Worm (Caenorhabditis elegans) whole organism, mixed stage, embryonic: ENCODE measurements around the gene fbxc-53.

Experiments
- M03D4.4 ChIP-seq: sonication (generic microtip); optimal IDR thresholded peaks from 2 replicates; lab custom pipeline; 2017; ENCODE audit warnings: mild to moderate bottlenecking, missing genetic modification characterization, missing compliant biosample characterization
- bed-3 ChIP-seq: fragments of 200-800 bp; sonication (Bioruptor generic); optimal IDR thresholded peaks from 3 replicates; lab custom pipeline; 2018; ENCODE audit warnings: mild to moderate bottlenecking, missing genetic modification characterization, moderate library complexity, missing compliant biosample characterization
- blmp-1 ChIP-seq: fragments of 150-350 bp; optimal IDR thresholded peaks from 2 replicates; lab custom pipeline; 2014; ENCODE audit warnings: missing biosample characterization, missing genetic modification characterization
- ceh-39 ChIP-seq: fragments of 150-350 bp; optimal IDR thresholded peaks from 2 replicates; lab custom pipeline; 2014; ENCODE audit warnings: missing biosample characterization, missing genetic modification characterization
- ceh-43 ChIP-seq: fragments of 200-800 bp; sonication (Bioruptor generic); optimal IDR thresholded peaks from 2 replicates; lab custom pipeline; 2018; ENCODE audit warnings: mild to moderate bottlenecking, missing genetic modification characterization, moderate library complexity, missing compliant biosample characterization
- ceh-83 ChIP-seq: fragments of 200-800 bp; sonication (Bioruptor generic); optimal IDR thresholded peaks from 2 replicates; lab custom pipeline; 2018; ENCODE audit warnings: mild to moderate bottlenecking, missing genetic modification characterization, missing compliant biosample characterization
- ces-1 ChIP-seq: fragments of 150-350 bp; optimal IDR thresholded peaks from 2 replicates; lab custom pipeline; 2014; ENCODE audit warnings: missing biosample characterization, missing genetic modification reagents, missing genetic modification characterization
- cnd-1 ChIP-seq: fragments of 200-800 bp; sonication (Bioruptor generic); optimal IDR thresholded peaks from 2 replicates; lab custom pipeline; 2018; ENCODE audit warnings: mild to moderate bottlenecking, missing genetic modification characterization, missing compliant biosample characterization
- elt-1 ChIP-seq: sonication (generic microtip); optimal IDR thresholded peaks from 2 replicates; lab custom pipeline; 2017; ENCODE audit warnings: missing genetic modification characterization, mild to moderate bottlenecking, missing compliant biosample characterization, antibody characterized with exemption, moderate library complexity, borderline replicate concordance; ENCODE audit not compliant: insufficient read depth
- elt-3 ChIP-seq: fragments of 150-350 bp; optimal IDR thresholded peaks from 2 replicates; lab custom pipeline; 2014; ENCODE audit warnings: missing biosample characterization, missing genetic modification characterization
- flh-1 ChIP-seq: fragments of 200-800 bp; sonication (Bioruptor generic); optimal IDR thresholded peaks from 2 replicates; lab custom pipeline; 2018; ENCODE audit warnings: mild to moderate bottlenecking, missing genetic modification characterization, moderate library complexity, missing compliant biosample characterization
- ham-2 ChIP-seq: fragments of 200-800 bp; sonication (Bioruptor generic); optimal IDR thresholded peaks from 2 replicates; lab custom pipeline; 2018; ENCODE audit warnings: mild to moderate bottlenecking, missing genetic modification characterization, missing compliant biosample characterization
- lin-13 ChIP-seq: fragments of 150-350 bp; optimal IDR thresholded peaks from 2 replicates; lab custom pipeline; 2014; ENCODE audit warnings: missing biosample characterization, missing genetic modification characterization
- lin-32 ChIP-seq: fragments of 200-800 bp; sonication (Bioruptor generic); optimal IDR thresholded peaks from 2 replicates; lab custom pipeline; 2018; ENCODE audit warnings: mild to moderate bottlenecking, missing genetic modification characterization, missing compliant biosample characterization
- lsy-2 ChIP-seq: fragments of 150-350 bp; optimal IDR thresholded peaks from 2 replicates; lab custom pipeline; 2014; ENCODE audit warnings: missing biosample characterization, missing genetic modification characterization
- mab-5 ChIP-seq: fragments of 150-350 bp; optimal IDR thresholded peaks from 2 replicates; lab custom pipeline; 2014; ENCODE audit warnings: missing biosample characterization, missing genetic modification characterization
- mep-1 ChIP-seq: fragments of 150-350 bp; optimal IDR thresholded peaks from 2 replicates; lab custom pipeline; 2017; ENCODE audit warnings: missing biosample characterization, missing genetic modification reagents, missing genetic modification characterization, inconsistent platforms
- mls-2 ChIP-seq: sonication (generic microtip); optimal IDR thresholded peaks from 2 replicates; lab custom pipeline; 2016; ENCODE audit warnings: mild to moderate bottlenecking, missing genetic modification characterization, moderate library complexity, missing compliant biosample characterization
- nhr-2 ChIP-seq: fragments of 150-350 bp; optimal IDR thresholded peaks from 2 replicates; lab custom pipeline; 2014; ENCODE audit warnings: missing biosample characterization, missing genetic modification characterization
- nhr-237 ChIP-seq: fragments of 150-350 bp; optimal IDR thresholded peaks from 2 replicates; lab custom pipeline; 2014; ENCODE audit warnings: missing biosample characterization, missing genetic modification characterization
- nhr-28 ChIP-seq: fragments of 150-350 bp; optimal IDR thresholded peaks from 2 replicates; lab custom pipeline; 2014; ENCODE audit warnings: missing biosample characterization, missing genetic modification characterization
- nhr-76 ChIP-seq: sonication (generic microtip); optimal IDR thresholded peaks from 2 replicates; lab custom pipeline; 2017; ENCODE audit warnings: missing biosample characterization, missing genetic modification characterization
- sem-2 ChIP-seq: fragments of 200-800 bp; sonication (Bioruptor generic); optimal IDR thresholded peaks from 2 replicates; lab custom pipeline; 2018; ENCODE audit warnings: mild to moderate bottlenecking, missing genetic modification characterization, missing compliant biosample characterization
- sptf-1 ChIP-seq: sonication (generic microtip); optimal IDR thresholded peaks from 2 replicates; lab custom pipeline; 2017; ENCODE audit warnings: mild to moderate bottlenecking, missing genetic modification characterization, moderate library complexity, missing compliant biosample characterization
- tbx-8 ChIP-seq: fragments of 200-800 bp; sonication (Bioruptor generic); optimal IDR thresholded peaks from 2 replicates; lab custom pipeline; 2018; ENCODE audit warnings: mild to moderate bottlenecking, missing genetic modification characterization, moderate library complexity, missing compliant biosample characterization
- unc-39 ChIP-seq: fragments of 150-350 bp; optimal IDR thresholded peaks from 2 replicates; lab custom pipeline; 2014; ENCODE audit warnings: missing biosample characterization, missing genetic modification characterization
- zip-8 ChIP-seq: fragments of 150-350 bp; optimal IDR thresholded peaks from 2 replicates; lab custom pipeline; 2014; ENCODE audit warnings: missing biosample characterization, missing genetic modification characterization

fbxc-53 gene

DNA sequence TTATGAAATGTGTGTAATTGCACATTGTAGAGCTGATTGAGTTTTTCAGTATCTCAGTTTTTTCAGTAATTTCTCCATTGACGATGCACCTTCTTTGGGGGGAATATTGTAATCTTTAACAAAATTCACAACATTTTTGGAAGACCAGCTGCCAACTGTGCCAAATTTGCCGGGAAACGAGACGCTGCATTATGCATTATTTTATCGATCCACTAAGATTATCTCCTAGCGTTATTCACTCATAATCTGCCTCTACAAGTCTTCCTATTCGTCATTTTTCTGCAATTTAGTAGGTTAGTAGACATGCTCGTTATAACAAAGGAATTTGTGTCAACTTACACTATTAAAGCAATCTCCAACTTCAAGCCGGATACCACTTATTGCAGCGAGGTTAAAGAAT lies 20.6 kb downstream of the fbxc-53 start, which contains the start of the genes sdz-12 and bath-31:
TSS of gene sdz-12 (minus strand) at position 101 of the 400 bp plus-strand sequence.
TSS of gene bath-31 (plus strand) at position 251 of the 400 bp plus-strand sequence.
- TF ChIP-seq ceh-43 (GFP tag; lab: Kevin White, UChicago) (no peak), mep-1 (tag; lab: Kevin White, UChicago) (no peak), nhr-28 (tag; lab: Kevin White, UChicago) (no peak), nhr-237 (no peak), zip-8 (tag; lab: Kevin White, UChicago) (no peak), nhr-76 (no peak), lsy-2 (no peak), elt-3 (tag; lab: Kevin White, UChicago) (no peak), tbx-8 (GFP tag; lab: Kevin White, UChicago) (no peak), ceh-83 (no peak), flh-1 (GFP tag; lab: Kevin White, UChicago) (no peak), cnd-1 (tag; lab: Kevin White, UChicago) (no peak), mab-5 (no peak), unc-39 (tag; lab: Kevin White, UChicago) (no peak)

DNA sequence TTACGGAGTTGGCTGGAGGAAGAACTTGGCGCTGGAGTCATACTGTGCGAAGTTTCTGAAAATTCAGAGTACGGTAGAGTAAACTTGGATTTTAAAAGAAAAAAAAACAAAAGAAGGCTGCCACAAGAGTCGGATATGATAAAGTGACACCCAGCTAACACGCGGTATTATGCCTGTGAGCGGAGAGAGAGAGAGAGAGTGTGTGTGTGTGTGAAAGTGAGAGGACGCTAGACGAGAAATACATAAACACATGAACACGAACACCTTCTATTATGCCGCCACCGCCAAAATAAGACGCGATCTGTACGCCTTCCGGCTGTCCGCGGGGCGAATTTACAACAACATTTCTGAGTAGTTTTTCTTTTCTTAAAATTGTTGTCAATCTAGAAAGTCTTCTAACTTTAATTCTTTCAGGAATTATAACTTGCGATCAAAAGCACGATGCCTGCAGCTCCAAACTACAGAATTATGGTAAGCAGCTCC lies 25.8 kb downstream of the fbxc-53 start, which contains the start of gene F12E12.6:
TSS of gene F12E12.6 (minus strand) at position 51 of the 483 bp plus-strand sequence.
- no peak for TF ChIP-seq elt-1 (tag; lab: Kevin White, UChicago)
- no peak for TF ChIP-seq mls-2 (tag; lab: Kevin White, UChicago)
- TF ChIP-seq elt-3 (tag; lab: Kevin White, UChicago): no peak
- TF ChIP-seq sptf-1: no peak
- TF ChIP-seq nhr-28 (tag; lab: Kevin White, UChicago): no peak
- no peak for TF ChIP-seq lin-13 (tag; lab: Kevin White, UChicago)
- TF ChIP-seq nhr-76: no peak
- TF ChIP-seq flh-1 (GFP tag; lab: Kevin White, UChicago): no peak
- no peak for TF ChIP-seq ceh-43 (GFP tag; lab: Kevin White, UChicago)
- TF ChIP-seq nhr-2 (tag; lab: Kevin White, UChicago): no peak

DNA sequence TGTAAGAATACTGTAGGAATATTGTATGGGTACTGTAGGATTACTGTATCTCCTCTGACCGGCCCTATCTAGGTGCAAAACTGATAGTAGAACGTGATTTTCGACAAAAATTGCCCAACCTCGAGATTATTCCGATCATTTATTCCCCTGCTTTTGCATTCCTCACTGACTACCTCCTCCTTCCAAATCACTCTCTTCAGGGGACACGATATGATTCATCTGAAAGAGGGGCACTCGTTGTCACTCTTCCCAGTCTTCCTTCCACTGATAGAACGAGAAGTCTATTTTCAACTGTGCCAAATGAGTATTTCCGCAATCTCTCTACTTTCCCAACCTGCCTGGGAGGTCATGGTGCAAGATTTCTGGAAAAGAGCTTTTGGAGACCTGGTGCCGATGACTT lies 28.6 kb downstream of the fbxc-53 start, which contains the start of gene F12E12.2:
TSS of gene F12E12.2 (plus strand) at position 301 of the 400 bp plus-strand sequence.
- no peak for TF ChIP-seq sem-2 (GFP tag; lab: Kevin White, UChicago)
- TF ChIP-seq ceh-43 (GFP tag; lab: Kevin White, UChicago): no peak
- TF ChIP-seq flh-1 (GFP tag; lab: Kevin White, UChicago): no peak
- TF ChIP-seq mep-1 (tag; lab: Kevin White, UChicago): no peak
- no peak for TF ChIP-seq lin-32 (GFP tag; lab: Kevin White, UChicago)
- no peak for TF ChIP-seq lin-13 (tag; lab: Kevin White, UChicago)
- TF ChIP-seq zip-8 (tag; lab: Kevin White, UChicago): no peak
- no peak for TF ChIP-seq nhr-28 (tag; lab: Kevin White, UChicago)
- no peak for TF ChIP-seq ces-1
- no peak for TF ChIP-seq blmp-1 (tag; lab: Kevin White, UChicago)

DNA sequence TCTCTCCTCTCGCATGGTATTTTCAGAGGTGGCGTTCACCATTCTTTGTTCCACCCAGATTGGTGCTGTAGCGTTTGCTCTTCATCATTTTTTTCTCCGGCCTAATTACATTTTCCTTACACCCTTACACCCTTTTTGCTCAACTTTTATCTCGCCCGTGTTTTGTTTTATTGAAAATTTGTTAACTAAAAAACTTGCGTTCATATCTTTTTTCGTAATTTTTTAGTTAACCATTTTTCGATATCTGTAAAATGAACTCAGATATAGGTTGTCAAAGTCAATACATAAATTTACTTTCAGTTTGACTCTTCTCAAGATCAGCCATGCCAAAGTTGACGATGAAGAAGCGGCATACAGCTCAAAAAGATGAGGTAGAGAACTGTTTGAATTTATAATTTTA lies 30.5 kb downstream of the fbxc-53 start, which contains the start of gene F12E12.1:
TSS of gene F12E12.1 (plus strand) at position 301 of the 400 bp plus-strand sequence.
- TF ChIP-seq M03D4.4 (tag; lab: Kevin White, UChicago) (no peak), bed-3 (no peak), flh-1 (GFP tag; lab: Kevin White, UChicago) (no peak), elt-1 (tag; lab: Kevin White, UChicago) (no peak), nhr-76 (no peak), ham-2 (GFP tag; lab: Kevin White, UChicago) (no peak), tbx-8 (GFP tag; lab: Kevin White, UChicago) (no peak), nhr-28 (tag; lab: Kevin White, UChicago) (no peak), lsy-2 (no peak), unc-39 (tag; lab: Kevin White, UChicago) (no peak)

DNA sequence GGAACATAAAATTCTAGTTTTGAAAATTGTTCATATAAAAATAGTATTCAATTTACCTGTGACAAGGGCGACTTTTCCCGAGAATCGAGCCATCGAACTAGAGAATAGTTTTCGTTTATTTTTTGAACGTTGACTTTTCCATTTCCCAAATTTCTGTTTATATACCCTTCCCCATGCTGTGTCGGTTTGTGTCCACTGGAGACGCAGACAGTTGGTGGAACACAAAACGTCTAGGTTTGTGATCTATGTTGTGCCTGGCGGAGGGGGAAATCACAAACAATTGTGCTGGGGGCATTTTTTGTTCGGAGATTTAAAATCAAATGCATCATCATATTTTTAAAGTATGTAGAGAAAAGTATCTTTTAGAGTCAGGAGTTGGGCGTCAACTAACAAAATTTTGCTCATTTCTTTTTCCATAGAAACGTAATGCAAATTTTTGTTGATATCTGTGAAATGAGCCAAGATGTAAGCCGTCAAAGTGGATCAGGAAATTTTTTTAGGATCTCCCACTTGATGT lies 32.7 kb downstream of the fbxc-53 start, which contains the start of gene nta-1:
TSS of gene nta-1 (minus strand) at position 131 of the 517 bp plus-strand sequence.
- TF ChIP-seq flh-1 (GFP tag; lab: Kevin White, UChicago) (no peak), tbx-8 (GFP tag; lab: Kevin White, UChicago) (no peak), cnd-1 (tag; lab: Kevin White, UChicago) (no peak), ceh-39 (tag; lab: Kevin White, UChicago) (no peak), elt-3 (tag; lab: Kevin White, UChicago) (no peak)
- TF ChIP-seq, all 35 proteins: peak for 0
